Worm (Caenorhabditis elegans) whole organism, L4 larva: ENCODE measurements around the gene mfsd-13.2.

Source experiments
- lin-1 ChIP-seq: fragments of 200-800 bp; sonication (Bioruptor generic); IDR thresholded peaks from 2 replicates; pipeline ENCODE4 v1.3.6; 2022; ENCODE audit warnings: missing genetic modification reagents, missing genetic modification characterization, missing compliant biosample characterization
- spr-3 ChIP-seq: fragments of 200-800 bp; sonication (Bioruptor generic); optimal IDR thresholded peaks from 2 replicates; lab custom pipeline; 2018; ENCODE audit warnings: mild to moderate bottlenecking, missing genetic modification characterization, missing compliant biosample characterization
- unc-62 ChIP-seq, 3 experiments: fragments of 150-350 bp in 1 of 3; sonication (generic microtip); optimal IDR thresholded peaks in 2 of 3; peaks in 1 of 3; 1 replicate in 1 of 3; 2 replicates in 2 of 3; lab custom pipeline; 2014 to 2017; ENCODE audit warnings: missing biosample characterization in 3 of 3, missing genetic modification characterization in 3 of 3, missing genetic modification reagents in 3 of 3, missing genotype in 1 of 3

The mfsd-13.2 gene

DNA sequence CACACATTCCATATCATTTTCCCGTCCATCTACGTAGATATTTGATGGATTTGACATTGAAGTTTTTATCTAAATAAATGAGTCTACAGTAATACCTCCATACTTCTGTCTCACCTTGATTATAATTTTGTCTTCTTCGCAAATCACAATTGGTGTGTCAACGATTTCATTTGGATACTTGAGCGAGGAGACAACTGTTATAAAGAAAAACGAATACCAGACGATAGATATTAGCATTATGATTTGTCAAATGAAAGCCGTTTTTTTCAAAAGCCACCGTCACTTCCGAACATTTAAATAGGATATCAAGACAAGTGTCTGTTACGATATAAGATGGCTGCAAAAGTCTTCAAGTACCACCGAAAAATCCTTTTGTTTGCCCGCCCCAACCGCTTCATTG is 50.0 kb downstream of the mfsd-13.2 start, which contains the start of gene cutl-5:
cutl-5 (minus strand) TSS at position 269 of the 400 bp plus-strand sequence.
- no peak for TF ChIP-seq spr-3 (GFP tag; lab: Kevin White, UChicago)
- peak in 1 of 2 experiments; percentile 93 for TF ChIP-seq unc-62 (GFP tag; optimal IDR thresholded peaks at IDR 0.05 in 1 of 2; lab: Kevin White, UChicago)
- TF ChIP-seq unc-62 (tag; optimal IDR thresholded peaks at IDR 0.05; lab: Kevin White, UChicago) = no peak

DNA sequence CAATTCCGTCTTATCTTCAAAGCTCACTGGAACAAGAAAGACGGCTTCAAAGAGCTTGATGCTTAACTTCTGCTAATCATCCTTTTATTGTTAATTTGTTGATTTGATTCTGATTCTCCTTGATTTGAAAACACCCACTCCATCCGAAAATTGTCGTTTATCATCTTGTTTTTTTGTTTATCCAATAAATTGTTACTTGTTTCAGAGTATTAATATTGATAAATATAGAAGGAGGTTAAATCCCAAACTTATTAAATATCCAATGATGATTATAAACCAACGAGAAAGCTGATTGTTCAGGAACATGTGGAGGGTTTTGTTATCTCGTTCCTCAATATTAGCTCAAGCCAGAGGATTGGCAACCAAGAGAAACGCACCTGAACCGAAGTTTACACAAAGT is 52.9 kb downstream of the mfsd-13.2 start, which contains the start of gene F10E7.6:
F10E7.6 (plus strand) TSS at position 301 of the 400 bp plus-strand sequence.
- peak in 1 of 2 experiments; percentile 63 for TF ChIP-seq unc-62 (GFP tag; optimal IDR thresholded peaks at IDR 0.05 in 1 of 2; lab: Kevin White, UChicago)
- TF ChIP-seq unc-62 (tag; optimal IDR thresholded peaks at IDR 0.05; lab: Kevin White, UChicago) = no peak
- no peak for TF ChIP-seq lin-1 (GFP tag; lab: Robert Waterston, UW)
